Worm (Caenorhabditis elegans) whole organism, early embryonic: Measurements from ENCODE around the gene srh-5.

Experiments used
- B0310.2 ChIP-seq: sonication (generic microtip); optimal IDR thresholded peaks from 2 replicates; lab custom pipeline; 2016; ENCODE audit warnings: mild to moderate bottlenecking, missing genetic modification characterization, missing compliant biosample characterization
- F13C5.2 ChIP-seq: sonication (generic microtip); optimal IDR thresholded peaks from 2 replicates; lab custom pipeline; 2017; ENCODE audit warnings: mild to moderate bottlenecking, missing genetic modification characterization, inconsistent platforms, missing compliant biosample characterization
- aly-1 ChIP-seq: sonication (generic microtip); optimal IDR thresholded peaks from 2 replicates; lab custom pipeline; 2016; ENCODE audit warnings: missing genetic modification characterization, missing compliant biosample characterization
- ama-1 ChIP-seq: fragments of 150-350 bp; optimal IDR thresholded peaks from 2 replicates; lab custom pipeline; 2014
- ceh-13 ChIP-seq: fragments of 200-800 bp; sonication (Bioruptor generic); optimal IDR thresholded peaks from 2 replicates; lab custom pipeline; 2018; ENCODE audit warnings: mild to moderate bottlenecking, missing genetic modification characterization, missing compliant biosample characterization
- ceh-36 ChIP-seq: sonication (generic microtip); optimal IDR thresholded peaks from 2 replicates; lab custom pipeline; 2016; ENCODE audit warnings: missing genetic modification characterization, inconsistent platforms, missing compliant biosample characterization
- ets-7 ChIP-seq: sonication (generic microtip); optimal IDR thresholded peaks from 2 replicates; lab custom pipeline; 2016; ENCODE audit warnings: missing genotype, missing genetic modification characterization, missing compliant biosample characterization
- flt-1 ChIP-seq: fragments of 200-800 bp; sonication (Bioruptor generic); IDR thresholded peaks from 2 replicates; pipeline ENCODE4 v1.3.6; 2022; ENCODE audit warnings: missing genetic modification characterization, missing compliant biosample characterization
- hmbx-1 ChIP-seq: sonication (generic microtip); optimal IDR thresholded peaks from 2 replicates; lab custom pipeline; 2016; ENCODE audit warnings: mild to moderate bottlenecking, missing genetic modification characterization, missing compliant biosample characterization
- hmg-4 ChIP-seq: fragments of 200-800 bp; sonication (Bioruptor generic); optimal IDR thresholded peaks from 2 replicates; lab custom pipeline; 2018; ENCODE audit warnings: mild to moderate bottlenecking, missing genetic modification characterization, missing compliant biosample characterization
- hnd-1 ChIP-seq: sonication (generic microtip); optimal IDR thresholded peaks from 2 replicates; lab custom pipeline; 2016; ENCODE audit warnings: missing genetic modification characterization, missing compliant biosample characterization
- pes-1 ChIP-seq: fragments of 200-800 bp; sonication (Bioruptor generic); IDR thresholded peaks from 2 replicates; pipeline ENCODE4 v1.3.6; 2022; ENCODE audit warnings: missing genetic modification reagents, missing genetic modification characterization, missing compliant biosample characterization
- scrt-1 ChIP-seq: fragments of 200-800 bp; sonication (Bioruptor generic); IDR thresholded peaks from 2 replicates; pipeline ENCODE4 v1.3.6; 2022; ENCODE audit warnings: missing genetic modification characterization, missing compliant biosample characterization
- sea-1 ChIP-seq: fragments of 200-800 bp; sonication (Bioruptor generic); conservative IDR thresholded peaks from 2 replicates; pipeline ENCODE4 v1.3.6; 2022; ENCODE audit warnings: missing genetic modification characterization, missing compliant biosample characterization
- tbx-11 ChIP-seq: fragments of 200-800 bp; sonication (Bioruptor generic); IDR thresholded peaks from 2 replicates; pipeline ENCODE4 v1.3.6; 2022; ENCODE audit warnings: missing genetic modification characterization, missing compliant biosample characterization
- tbx-37 ChIP-seq: fragments of 200-800 bp; sonication (Bioruptor generic); conservative IDR thresholded peaks from 2 replicates; pipeline ENCODE4 v1.3.6; 2022; ENCODE audit warnings: missing genetic modification reagents, missing genetic modification characterization, missing compliant biosample characterization
- tra-4 ChIP-seq: sonication (generic microtip); optimal IDR thresholded peaks from 2 replicates; lab custom pipeline; 2017; ENCODE audit warnings: missing genetic modification characterization, missing compliant biosample characterization

Gene srh-5

ce11 chrV:1651045-1651444 lies 34.4 kb upstream of the srh-5 start, which contains the start of gene irld-44:
Gene irld-44, plus strand, starts transcription at chrV:1651345.
- TF ChIP-seq ceh-36 (tag; lab: Kevin White, UChicago) (no peak), ets-7 (tag; lab: Kevin White, UChicago) (no peak), hmg-4 (GFP tag; lab: Kevin White, UChicago) (no peak), hmbx-1 (no peak)

- TF ChIP-seq hnd-1 (tag; lab: Kevin White, UChicago): no peak
- no peak for TF ChIP-seq ama-1
- TF ChIP-seq flt-1 (GFP tag; lab: Robert Waterston, UW): no peak
- TF ChIP-seq tbx-11: no peak
- no peak for TF ChIP-seq ceh-13 (GFP tag; lab: Kevin White, UChicago)
- TF ChIP-seq tra-4 (tag; lab: Kevin White, UChicago): no peak
- no peak for TF ChIP-seq hmbx-1
- TF ChIP-seq scrt-1 (GFP tag; lab: Robert Waterston, UW): no peak
- TF ChIP-seq F13C5.2 (tag; lab: Kevin White, UChicago): no peak
- TF ChIP-seq ceh-36 (tag; lab: Kevin White, UChicago): no peak
- no peak for TF ChIP-seq sea-1 (GFP tag; lab: Robert Waterston, UW)
- TF ChIP-seq tbx-37 (GFP tag; lab: Robert Waterston, UW): no peak
- no peak for TF ChIP-seq hmg-4 (GFP tag; lab: Kevin White, UChicago)
- TF ChIP-seq aly-1 (tag; lab: Kevin White, UChicago): no peak
- no peak for TF ChIP-seq B0310.2 (tag; lab: Kevin White, UChicago)
- TF ChIP-seq pes-1 (GFP tag; lab: Robert Waterston, UW): no peak
- TF ChIP-seq ets-7 (tag; lab: Kevin White, UChicago): no peak
These were observed 30.6 kb upstream of the srh-5 start, which contains the start of gene irld-11 for ce11 chrV:1654845-1655244. Gene irld-11, plus strand, starts transcription at chrV:1655145.

ce11 chrV:1662270-1662669 lies 23.2 kb upstream of the srh-5 start, which contains the start of gene irld-40:
Gene irld-40, plus strand, starts transcription at chrV:1662570.
- TF ChIP-seq tbx-37 (GFP tag; lab: Robert Waterston, UW): no peak
- no peak for TF ChIP-seq tra-4 (tag; lab: Kevin White, UChicago)
- no peak for TF ChIP-seq ceh-36 (tag; lab: Kevin White, UChicago)
- TF ChIP-seq aly-1 (tag; lab: Kevin White, UChicago): no peak

- no peak for TF ChIP-seq ceh-36 (tag; lab: Kevin White, UChicago)
- no peak for TF ChIP-seq tbx-11
- no peak for TF ChIP-seq F13C5.2 (tag; lab: Kevin White, UChicago)
- TF ChIP-seq sea-1 (GFP tag; lab: Robert Waterston, UW): no peak
- TF ChIP-seq ets-7 (tag; lab: Kevin White, UChicago): no peak
- no peak for TF ChIP-seq ama-1
- no peak for TF ChIP-seq B0310.2 (tag; lab: Kevin White, UChicago)
- no peak for TF ChIP-seq pes-1 (GFP tag; lab: Robert Waterston, UW)
- no peak for TF ChIP-seq hmbx-1
- TF ChIP-seq flt-1 (GFP tag; lab: Robert Waterston, UW): no peak
- TF ChIP-seq aly-1 (tag; lab: Kevin White, UChicago): no peak
- TF ChIP-seq ceh-13 (GFP tag; lab: Kevin White, UChicago): no peak
These were observed 20.5 kb upstream of the srh-5 start, which contains the start of gene K04F1.9 for ce11 chrV:1664921-1665320. Gene K04F1.9, plus strand, starts transcription at chrV:1665221.

ce11 chrV:1666904-1667303 lies 18.5 kb upstream of the srh-5 start, which contains the start of gene K04F1.8:
Gene K04F1.8, plus strand, starts transcription at chrV:1667204.
- TF ChIP-seq ceh-13 (GFP tag; lab: Kevin White, UChicago): no peak
- TF ChIP-seq B0310.2 (tag; lab: Kevin White, UChicago): no peak
- TF ChIP-seq tra-4 (tag; lab: Kevin White, UChicago): no peak
- no peak for TF ChIP-seq ceh-36 (tag; lab: Kevin White, UChicago)
- TF ChIP-seq tbx-37 (GFP tag; lab: Robert Waterston, UW): no peak
- no peak for TF ChIP-seq flt-1 (GFP tag; lab: Robert Waterston, UW)
- TF ChIP-seq tbx-11: no peak
- TF ChIP-seq F13C5.2 (tag; lab: Kevin White, UChicago): no peak
- no peak for TF ChIP-seq pes-1 (GFP tag; lab: Robert Waterston, UW)
- no peak for TF ChIP-seq aly-1 (tag; lab: Kevin White, UChicago)
- TF ChIP-seq ama-1: no peak
- no peak for TF ChIP-seq hmbx-1
- no peak for TF ChIP-seq ets-7 (tag; lab: Kevin White, UChicago)
- TF ChIP-seq hnd-1 (tag; lab: Kevin White, UChicago): no peak
- TF ChIP-seq scrt-1 (GFP tag; lab: Robert Waterston, UW): no peak
- no peak for TF ChIP-seq hmg-4 (GFP tag; lab: Kevin White, UChicago)
- no peak for TF ChIP-seq sea-1 (GFP tag; lab: Robert Waterston, UW)

- TF ChIP-seq F13C5.2 (tag; lab: Kevin White, UChicago): no peak
- no peak for TF ChIP-seq tbx-11
- no peak for TF ChIP-seq ceh-36 (tag; lab: Kevin White, UChicago)
- TF ChIP-seq tbx-37 (GFP tag; lab: Robert Waterston, UW): no peak
- TF ChIP-seq B0310.2 (tag; lab: Kevin White, UChicago): no peak
- TF ChIP-seq sea-1 (GFP tag; lab: Robert Waterston, UW): no peak
- TF ChIP-seq flt-1 (GFP tag; lab: Robert Waterston, UW): no peak
- no peak for TF ChIP-seq pes-1 (GFP tag; lab: Robert Waterston, UW)
- no peak for TF ChIP-seq ceh-13 (GFP tag; lab: Kevin White, UChicago)
- TF ChIP-seq ets-7 (tag; lab: Kevin White, UChicago): no peak
- no peak for TF ChIP-seq aly-1 (tag; lab: Kevin White, UChicago)
- no peak for TF ChIP-seq hmbx-1
- TF ChIP-seq tra-4 (tag; lab: Kevin White, UChicago): no peak
- TF ChIP-seq scrt-1 (GFP tag; lab: Robert Waterston, UW): no peak
- TF ChIP-seq ama-1: no peak
These were observed 17.2 kb upstream of the srh-5 start, which contains the start of gene irld-42 for ce11 chrV:1668216-1668615. Gene irld-42, plus strand, starts transcription at chrV:1668516.

- no peak for TF ChIP-seq ceh-36 (tag; lab: Kevin White, UChicago)
- no peak for TF ChIP-seq pes-1 (GFP tag; lab: Robert Waterston, UW)
- TF ChIP-seq scrt-1 (GFP tag; lab: Robert Waterston, UW): no peak
- no peak for TF ChIP-seq ceh-13 (GFP tag; lab: Kevin White, UChicago)
- TF ChIP-seq hmg-4 (GFP tag; lab: Kevin White, UChicago): no peak
- no peak for TF ChIP-seq tbx-11
- TF ChIP-seq hnd-1 (tag; lab: Kevin White, UChicago): no peak
- TF ChIP-seq sea-1 (GFP tag; lab: Robert Waterston, UW): no peak
- no peak for TF ChIP-seq flt-1 (GFP tag; lab: Robert Waterston, UW)
- TF ChIP-seq tra-4 (tag; lab: Kevin White, UChicago): no peak
- TF ChIP-seq hmbx-1: no peak
- TF ChIP-seq aly-1 (tag; lab: Kevin White, UChicago): no peak
- no peak for TF ChIP-seq tbx-37 (GFP tag; lab: Robert Waterston, UW)
- TF ChIP-seq B0310.2 (tag; lab: Kevin White, UChicago): no peak
- TF ChIP-seq ets-7 (tag; lab: Kevin White, UChicago): no peak
These were observed 7.2 kb upstream of the srh-5 start, which contains the start of gene srw-98 for ce11 chrV:1678228-1678627. Gene srw-98, minus strand, starts transcription at chrV:1678328.
